Worm (Caenorhabditis elegans): ENCODE measurements around the gene F16G10.11.
A peak's percentile ranks its signal among the peaks of the same experiment; 100 is the strongest.

The F16G10.11 gene

DNA sequence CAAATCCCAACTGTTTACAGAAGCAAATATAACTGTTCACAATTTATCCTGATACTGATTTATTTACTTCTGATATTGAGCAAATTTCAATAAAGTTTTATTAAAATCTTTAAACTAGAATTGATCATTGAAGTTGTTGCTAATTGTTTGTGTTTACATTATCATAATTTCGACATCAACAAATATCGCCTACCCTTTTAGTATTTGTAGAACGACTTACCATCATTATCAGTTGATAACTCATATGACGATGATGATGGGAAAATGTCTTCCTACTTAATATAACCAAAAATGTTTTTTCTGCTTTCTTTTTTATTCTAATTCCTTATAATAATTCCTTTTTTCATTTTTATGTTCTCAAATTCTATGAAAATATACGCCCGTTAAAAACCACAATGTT, 27.0 kb upstream of the F16G10.11 start:
- TF ChIP-seq sma-3 (GFP tag; optimal IDR thresholded peaks at IDR 0.05): no peak
- TF ChIP-seq nhr-129 (tag; optimal IDR thresholded peaks at IDR 0.05): peak; percentile 76
- peak; percentile 2 for TF ChIP-seq crh-2 (tag; optimal IDR thresholded peaks at IDR 0.05)
- TF ChIP-seq fos-1 (tag; optimal IDR thresholded peaks at IDR 0.05): peak; percentile 38
- TF ChIP-seq gmeb-1 (tag; optimal IDR thresholded peaks at IDR 0.05): peak; percentile 1

DNA sequence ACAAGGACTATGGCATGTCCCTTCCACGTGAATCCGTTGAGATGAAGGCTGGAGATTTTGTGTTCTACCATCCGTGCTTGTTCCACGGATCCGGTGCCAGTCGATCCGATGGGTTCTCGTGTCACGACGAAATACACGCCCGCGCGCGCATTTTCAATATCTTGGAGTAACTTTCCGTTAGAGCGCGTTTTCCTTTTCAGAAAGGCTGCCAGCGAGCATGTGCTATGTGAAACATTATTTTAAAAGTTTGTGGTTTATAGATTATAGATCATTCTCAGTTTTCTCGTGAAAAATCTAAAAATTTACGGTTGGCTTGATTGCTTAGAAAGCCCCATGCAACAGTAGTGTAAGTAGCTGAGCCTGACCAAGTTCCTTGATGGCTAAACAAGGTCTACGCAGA, 25.1 kb upstream of the F16G10.11 start, which contains the start of gene fbxc-20:
Gene fbxc-20 (plus strand): TSS at position 301 of the 400 bp plus-strand sequence.
- TF ChIP-seq nhr-129 (tag; optimal IDR thresholded peaks at IDR 0.05) (no peak), unc-62 (GFP tag; optimal IDR thresholded peaks at IDR 0.05) (no peak), R02D3.7 (tag; optimal IDR thresholded peaks at IDR 0.05) (no peak), egl-27 (tag; optimal IDR thresholded peaks at IDR 0.05) (no peak), gmeb-1 (tag; optimal IDR thresholded peaks at IDR 0.05) (no peak), nhr-25 (tag; optimal IDR thresholded peaks at IDR 0.05) (no peak), lsy-2 (tag; optimal IDR thresholded peaks at IDR 0.05) (no peak), zag-1 (tag; optimal IDR thresholded peaks at IDR 0.05) (no peak), ztf-11 (tag; optimal IDR thresholded peaks at IDR 0.05) (no peak), ceh-16 (tag; optimal IDR thresholded peaks at IDR 0.05) (no peak), blmp-1 (tag; optimal IDR thresholded peaks at IDR 0.05; ENCODE audit: insufficient read depth) (no peak), ztf-1 (GFP tag; conservative IDR thresholded peaks at IDR 0.05) (no peak), mbf-1 (tag; optimal IDR thresholded peaks at IDR 0.05) (no peak), mdl-1 (tag; optimal IDR thresholded peaks at IDR 0.05) (no peak), dmd-4 (tag; optimal IDR thresholded peaks at IDR 0.05) (no peak), alr-1 (tag; optimal IDR thresholded peaks at IDR 0.05) (no peak), sma-3 (GFP tag; optimal IDR thresholded peaks at IDR 0.05) (no peak)

DNA sequence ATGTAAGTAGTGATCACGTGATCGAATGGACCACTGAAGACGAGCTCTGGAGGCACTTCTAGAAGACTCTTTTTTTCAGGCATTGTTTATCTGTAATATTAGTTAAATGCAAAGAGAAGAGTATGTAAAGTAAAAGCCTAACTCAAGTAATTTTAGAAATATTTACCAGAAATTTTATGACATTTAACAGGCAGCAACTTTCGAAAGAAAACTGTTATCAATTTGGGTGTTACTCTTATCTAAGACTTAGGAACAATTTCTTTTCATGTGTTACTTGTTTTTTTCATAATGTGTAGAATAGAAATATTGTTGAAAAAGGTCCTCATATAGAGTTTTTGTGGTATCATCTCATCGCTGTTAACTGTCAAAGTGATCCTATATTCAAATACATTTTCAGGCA, 24.2 kb upstream of the F16G10.11 start, which contains the start of the genes F42G2.5 and F42G2.7:
Gene F42G2.5 (minus strand): TSS at position 101 of the 400 bp plus-strand sequence.
Gene F42G2.7 (plus strand): TSS at position 270 of the 400 bp plus-strand sequence.
- no peak for TF ChIP-seq nhr-23 (tag; optimal IDR thresholded peaks at IDR 0.05)
- TF ChIP-seq C34F6.9 (tag; optimal IDR thresholded peaks at IDR 0.05): no peak
- peak; percentile 5 for TF ChIP-seq gmeb-1 (tag; optimal IDR thresholded peaks at IDR 0.05)
- TF ChIP-seq elt-1 (tag; optimal IDR thresholded peaks at IDR 0.05): no peak
- no peak for TF ChIP-seq mbf-1 (tag; optimal IDR thresholded peaks at IDR 0.05)
- TF ChIP-seq ZK546.5 (tag; optimal IDR thresholded peaks at IDR 0.05): no peak
- no peak for TF ChIP-seq F13H6.1 (tag; optimal IDR thresholded peaks at IDR 0.05)
- TF ChIP-seq lsy-2 (tag; optimal IDR thresholded peaks at IDR 0.05): no peak
- TF ChIP-seq unc-62 (GFP tag; optimal IDR thresholded peaks at IDR 0.05): no peak
- peak; percentile 32 for TF ChIP-seq fos-1 (tag; optimal IDR thresholded peaks at IDR 0.05)
- no peak for TF ChIP-seq aly-2 (tag; optimal IDR thresholded peaks at IDR 0.05)
- no peak for TF ChIP-seq alr-1 (tag; optimal IDR thresholded peaks at IDR 0.05)
- no peak for TF ChIP-seq R02D3.7 (tag; optimal IDR thresholded peaks at IDR 0.05)
- no peak for TF ChIP-seq ztf-1 (GFP tag; conservative IDR thresholded peaks at IDR 0.05)
- TF ChIP-seq nhr-129 (tag; optimal IDR thresholded peaks at IDR 0.05): no peak

DNA sequence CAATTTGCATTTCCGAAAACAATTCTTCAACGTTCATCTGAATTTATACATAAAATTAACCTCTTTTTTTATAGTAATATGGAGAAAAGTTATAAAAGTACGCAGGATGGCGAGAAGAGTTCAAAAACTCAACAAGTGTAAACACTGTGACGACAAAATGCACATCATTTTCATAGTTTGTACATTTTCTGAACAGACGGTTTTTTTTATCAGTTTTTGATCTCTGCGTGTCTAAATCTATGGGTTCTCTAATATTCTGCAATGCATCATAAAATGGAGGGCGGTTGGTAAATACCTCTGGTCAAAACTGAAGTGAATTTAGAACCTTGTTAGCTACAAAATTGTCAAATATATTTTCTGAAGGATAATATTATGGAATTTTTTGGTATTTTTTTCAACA, 21.7 kb upstream of the F16G10.11 start, which contains the start of gene fbxa-4:
Gene fbxa-4 (minus strand): TSS at position 93 of the 400 bp plus-strand sequence.
- peak; percentile 5 for TF ChIP-seq crh-2 (tag; optimal IDR thresholded peaks at IDR 0.05)
- TF ChIP-seq fos-1 (tag; optimal IDR thresholded peaks at IDR 0.05): peak; percentile 37
- peak; percentile 6 for TF ChIP-seq gmeb-1 (tag; optimal IDR thresholded peaks at IDR 0.05)
- no peak for TF ChIP-seq blmp-1 (tag; optimal IDR thresholded peaks at IDR 0.05; ENCODE audit: insufficient read depth)
- TF ChIP-seq nhr-10 (tag; optimal IDR thresholded peaks at IDR 0.05): no peak
- TF ChIP-seq skn-1 (tag; optimal IDR thresholded peaks at IDR 0.05): no peak

DNA sequence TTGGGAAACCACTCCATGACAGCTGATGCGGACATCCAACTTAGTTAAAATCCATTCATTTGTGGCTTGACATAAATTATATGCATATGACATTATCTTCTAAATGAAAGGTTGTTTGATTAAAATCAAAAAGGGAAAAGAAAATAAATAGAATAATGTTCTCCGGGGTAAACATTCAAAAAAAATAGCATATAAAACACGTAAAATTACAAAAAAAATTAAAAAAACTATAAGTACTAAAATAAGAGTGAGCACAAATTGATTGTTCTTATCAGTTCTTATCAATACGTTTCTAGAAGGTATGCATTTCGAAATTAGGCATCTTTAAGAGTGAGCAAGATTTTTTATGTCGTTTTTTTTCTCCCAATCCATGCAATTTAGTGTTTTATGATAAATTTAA, 18.9 kb upstream of the F16G10.11 start, which contains the start of gene fbxa-182:
Gene fbxa-182 (minus strand): TSS at position 101 of the 400 bp plus-strand sequence.
- TF ChIP-seq mab-5 (tag; optimal IDR thresholded peaks at IDR 0.05): no peak
- no peak for TF ChIP-seq ceh-82 (tag; optimal IDR thresholded peaks at IDR 0.05)
- TF ChIP-seq lin-39 (tag; optimal IDR thresholded peaks at IDR 0.05): no peak
- no peak for TF ChIP-seq nhr-12 (tag; optimal IDR thresholded peaks at IDR 0.05)

DNA sequence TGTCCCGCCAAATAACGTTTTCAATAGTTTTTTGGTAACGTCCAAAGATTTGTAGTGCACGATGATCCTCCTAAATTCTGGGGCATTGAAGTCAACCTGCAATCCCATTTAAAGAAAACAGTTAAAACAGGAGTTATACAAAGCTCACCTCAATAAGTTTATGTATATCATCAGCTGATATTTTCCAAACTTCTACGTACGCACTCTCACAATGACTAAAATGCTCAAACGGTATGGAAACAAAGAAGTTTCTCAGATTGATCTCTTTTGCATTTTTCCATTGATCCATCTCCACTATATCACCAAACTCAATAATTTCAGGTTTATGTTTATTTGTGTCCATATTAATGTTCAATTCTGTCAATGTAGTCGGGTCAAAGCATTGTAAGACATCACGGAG, 17.8 kb upstream of the F16G10.11 start:
- TF ChIP-seq nhr-11 (tag; optimal IDR thresholded peaks at IDR 0.05) (no peak), C34F6.9 (tag; optimal IDR thresholded peaks at IDR 0.05) (no peak), nhr-23 (tag; optimal IDR thresholded peaks at IDR 0.05) (no peak), nhr-129 (tag; optimal IDR thresholded peaks at IDR 0.05) (no peak), mab-5 (tag; optimal IDR thresholded peaks at IDR 0.05) (no peak)
